Fruit fly (Drosophila melanogaster) whole organism, adult: Measurements from ENCODE around the gene FoxK.

Source experiments
- CG11617 ChIP-seq: fragments of 200-800 bp; sonication (Bioruptor generic); optimal IDR thresholded peaks from 2 replicates; lab custom pipeline; 2017; ENCODE audit warnings: mild to moderate bottlenecking, missing biosample characterization, missing genetic modification reagents, missing genetic modification characterization
- CG12768 ChIP-seq: fragments of 200-800 bp; sonication (Bioruptor generic); optimal IDR thresholded peaks from 2 replicates; lab custom pipeline; 2017; ENCODE audit warnings: missing biosample characterization, missing genetic modification characterization, mild to moderate bottlenecking, moderate library complexity, missing genetic modification reagents
- CG14711 ChIP-seq: fragments of 200-800 bp; sonication (Bioruptor generic); optimal IDR thresholded peaks from 2 replicates; lab custom pipeline; 2018; ENCODE audit warnings: missing biosample characterization, mild to moderate bottlenecking, missing genetic modification characterization, moderate library complexity
- CG1620 ChIP-seq: fragments of 200-800 bp; sonication (Bioruptor generic); optimal IDR thresholded peaks from 2 replicates; lab custom pipeline; 2016; ENCODE audit warnings: missing biosample characterization, missing genetic modification characterization
- CG33017 ChIP-seq: fragments of 200-800 bp; sonication (Bioruptor generic); optimal IDR thresholded peaks from 2 replicates; lab custom pipeline; 2018; ENCODE audit warnings: missing biosample characterization, mild to moderate bottlenecking, missing genetic modification characterization, moderate library complexity
- CG5204 ChIP-seq: fragments of 200-800 bp; sonication (Bioruptor generic); optimal IDR thresholded peaks from 2 replicates; lab custom pipeline; 2016; ENCODE audit warnings: missing biosample characterization, missing genetic modification characterization
- CG7045 ChIP-seq: fragments of 200-800 bp; sonication (Bioruptor generic); optimal IDR thresholded peaks from 2 replicates; lab custom pipeline; 2017; ENCODE audit warnings: missing biosample characterization, mild to moderate bottlenecking, missing genetic modification characterization
- CG7101 ChIP-seq: fragments of 200-800 bp; sonication (Bioruptor generic); optimal IDR thresholded peaks from 2 replicates; lab custom pipeline; 2018; ENCODE audit warnings: missing biosample characterization, mild to moderate bottlenecking, missing genetic modification characterization, moderate library complexity
- Clk ChIP-seq: fragments of 200-800 bp; sonication (Bioruptor generic); optimal IDR thresholded peaks from 2 replicates; lab custom pipeline; 2017; ENCODE audit warnings: missing biosample characterization, missing genetic modification characterization
- Crg-1 ChIP-seq: fragments of 200-800 bp; sonication (Bioruptor generic); optimal IDR thresholded peaks from 2 replicates; lab custom pipeline; 2016; ENCODE audit warnings: missing biosample characterization, missing genetic modification characterization
- Hr96 ChIP-seq: fragments of 200-800 bp; sonication (Bioruptor generic); optimal IDR thresholded peaks from 2 replicates; lab custom pipeline; 2016; ENCODE audit warnings: missing biosample characterization, missing genetic modification characterization
- Mnt ChIP-seq: fragments of 200-800 bp; sonication (Bioruptor generic); optimal IDR thresholded peaks from 2 replicates; lab custom pipeline; 2016; ENCODE audit warnings: missing biosample characterization, mild to moderate bottlenecking, missing genetic modification characterization
- bab1 ChIP-seq: fragments of 200-800 bp; sonication (Bioruptor generic); optimal IDR thresholded peaks from 3 replicates; lab custom pipeline; 2019; ENCODE audit warnings: missing biosample characterization, mild to moderate bottlenecking, missing genetic modification characterization, moderate library complexity
- cic ChIP-seq: fragments of 200-800 bp; sonication (Bioruptor generic); optimal IDR thresholded peaks from 2 replicates; lab custom pipeline; 2017; ENCODE audit warnings: missing biosample characterization, mild to moderate bottlenecking, missing genetic modification characterization, moderate library complexity
- cnc ChIP-seq, 2 experiments: fragments of >200 bp; optimal IDR thresholded peaks; 2 replicates each; lab custom pipeline; 2017
- kay ChIP-seq: fragments of 200-800 bp; sonication (Bioruptor generic); peaks from one replicate; lab custom pipeline; 2016; ENCODE audit warnings: missing biosample characterization, missing genetic modification characterization, borderline replicate concordance
- ovo ChIP-seq: fragments of 200-800 bp; sonication (Bioruptor generic); optimal IDR thresholded peaks from 2 replicates; lab custom pipeline; 2016; ENCODE audit warnings: missing biosample characterization, missing genetic modification characterization
- pad ChIP-seq: fragments of 200-800 bp; sonication (Bioruptor generic); optimal IDR thresholded peaks from 3 replicates; lab custom pipeline; 2017; ENCODE audit warnings: missing biosample characterization, missing genetic modification characterization, mild to moderate bottlenecking, moderate library complexity, missing genetic modification reagents
- tj ChIP-seq: fragments of 200-800 bp; sonication (Bioruptor generic); optimal IDR thresholded peaks from 3 replicates; lab custom pipeline; 2017; ENCODE audit warnings: missing biosample characterization, mild to moderate bottlenecking, missing genetic modification characterization, moderate library complexity
- toe ChIP-seq: fragments of 200-800 bp; sonication (Bioruptor generic); optimal IDR thresholded peaks from 2 replicates; lab custom pipeline; 2016; ENCODE audit warnings: missing biosample characterization, missing genetic modification characterization

The FoxK gene

dm6 chr3L:11123088-11123487 is 2.5 kb upstream of the FoxK start, which contains the start of the genes Ufd1 and NaPi-III:
Gene Ufd1, minus strand, starts transcription at chr3L:11123216.
Gene NaPi-III, plus strand, starts transcription at chr3L:11123348.
- no peak for TF ChIP-seq ovo (GFP tag; lab: Kevin White, UChicago)
- no peak for TF ChIP-seq Crg-1 (GFP tag; lab: Kevin White, UChicago)
- TF ChIP-seq CG1620, result peak; percentile 51
- no peak for TF ChIP-seq CG33017 (tag; lab: Kevin White, UChicago)
- TF ChIP-seq CG12768 (GFP tag; lab: Kevin White, UChicago), result no peak
- TF ChIP-seq CG11617 (GFP tag; lab: Kevin White, UChicago), result peak; percentile 47
- peak; percentile 24 for TF ChIP-seq Hr96 (GFP tag; lab: Kevin White, UChicago)
- no peak for TF ChIP-seq CG14711 (tag; lab: Kevin White, UChicago)
- TF ChIP-seq cic, result peak; percentile 73
- TF ChIP-seq tj (GFP tag; lab: Kevin White, UChicago), result peak; percentile 26
- TF ChIP-seq toe (GFP tag; lab: Kevin White, UChicago), result no peak
- no peak for TF ChIP-seq pad (GFP tag; lab: Kevin White, UChicago)
- peak; percentile 71 for TF ChIP-seq bab1 (GFP tag; lab: Kevin White, UChicago)
- peak; percentile 73 for TF ChIP-seq Mnt (GFP tag; lab: Kevin White, UChicago)
- no peak for TF ChIP-seq kay (GFP tag; lab: Kevin White, UChicago)
- no peak for TF ChIP-seq CG5204
- no peak for TF ChIP-seq Clk
- TF ChIP-seq CG7045, result no peak
- TF ChIP-seq cnc (optimal IDR thresholded peaks at IDR 0.05; lab: Kevin White, UChicago), result peak in 1 of 2 experiments; percentile 21
- TF ChIP-seq CG7101, result peak; percentile 45

- TF ChIP-seq CG11617 (GFP tag; lab: Kevin White, UChicago), result no peak
- no peak for TF ChIP-seq toe (GFP tag; lab: Kevin White, UChicago)
- TF ChIP-seq CG5204, result no peak
- no peak for TF ChIP-seq tj (GFP tag; lab: Kevin White, UChicago)
- TF ChIP-seq ovo (GFP tag; lab: Kevin White, UChicago), result peak; percentile 47
These were observed 623 bp downstream of the FoxK start for dm6 chr3L:11119901-11120418.

dm6 chr3L:11119396-11119900 is 1.1 kb downstream of the FoxK start:
- TF ChIP-seq pad (GFP tag; lab: Kevin White, UChicago), result peak; percentile 10
- TF ChIP-seq Crg-1 (GFP tag; lab: Kevin White, UChicago), result peak; percentile 56
- no peak for TF ChIP-seq tj (GFP tag; lab: Kevin White, UChicago)
- TF ChIP-seq kay (GFP tag; lab: Kevin White, UChicago), result no peak
- TF ChIP-seq cnc (optimal IDR thresholded peaks at IDR 0.05; lab: Kevin White, UChicago), result no peak
- TF ChIP-seq CG1620, result peak; percentile 20
- no peak for TF ChIP-seq cic
- no peak for TF ChIP-seq Hr96 (GFP tag; lab: Kevin White, UChicago)
- no peak for TF ChIP-seq bab1 (GFP tag; lab: Kevin White, UChicago)
- TF ChIP-seq ovo (GFP tag; lab: Kevin White, UChicago), result no peak
- TF ChIP-seq CG33017 (tag; lab: Kevin White, UChicago), result no peak
- no peak for TF ChIP-seq Clk
- no peak for TF ChIP-seq CG5204
- peak; percentile 15 for TF ChIP-seq CG12768 (GFP tag; lab: Kevin White, UChicago)
- TF ChIP-seq CG14711 (tag; lab: Kevin White, UChicago), result peak; percentile 77
- no peak for TF ChIP-seq toe (GFP tag; lab: Kevin White, UChicago)
- no peak for TF ChIP-seq CG7101
- no peak for TF ChIP-seq CG11617 (GFP tag; lab: Kevin White, UChicago)
- peak; percentile 7 for TF ChIP-seq Mnt (GFP tag; lab: Kevin White, UChicago)
- peak; percentile 1 for TF ChIP-seq CG7045

dm6 chr3L:11118627-11119395 is 1.8 kb downstream of the FoxK start:
- TF ChIP-seq Hr96 (GFP tag; lab: Kevin White, UChicago) (peak; percentile 34), tj (GFP tag; lab: Kevin White, UChicago) (peak; percentile 40), CG14711 (tag; lab: Kevin White, UChicago) (peak; percentile 60), CG12768 (GFP tag; lab: Kevin White, UChicago) (peak; percentile 68), CG1620 (no peak), ovo (GFP tag; lab: Kevin White, UChicago) (peak; percentile 80), Clk (peak; percentile 54), bab1 (GFP tag; lab: Kevin White, UChicago) (no peak), pad (GFP tag; lab: Kevin White, UChicago) (peak; percentile 78), cic (peak; percentile 98), kay (GFP tag; lab: Kevin White, UChicago) (peak; percentile 97), toe (GFP tag; lab: Kevin White, UChicago) (no peak), CG33017 (tag; lab: Kevin White, UChicago) (peak; percentile 19), CG7101 (peak; percentile 70), CG5204 (no peak), CG11617 (GFP tag; lab: Kevin White, UChicago) (no peak), CG7045 (peak; percentile 48), Mnt (GFP tag; lab: Kevin White, UChicago) (peak; percentile 85), Crg-1 (GFP tag; lab: Kevin White, UChicago) (peak; percentile 66), cnc (optimal IDR thresholded peaks at IDR 0.05; lab: Kevin White, UChicago) (no peak)

dm6 chr3L:11117733-11118132 is 2.9 kb downstream of the FoxK start:
- no peak for TF ChIP-seq kay (GFP tag; lab: Kevin White, UChicago)
- no peak for TF ChIP-seq Mnt (GFP tag; lab: Kevin White, UChicago)
- TF ChIP-seq bab1 (GFP tag; lab: Kevin White, UChicago), result no peak
- TF ChIP-seq CG5204, result no peak
- TF ChIP-seq CG12768 (GFP tag; lab: Kevin White, UChicago), result no peak
- no peak for TF ChIP-seq cic
- TF ChIP-seq tj (GFP tag; lab: Kevin White, UChicago), result no peak
- TF ChIP-seq CG7045, result no peak
- no peak for TF ChIP-seq CG14711 (tag; lab: Kevin White, UChicago)
- TF ChIP-seq toe (GFP tag; lab: Kevin White, UChicago), result no peak
- TF ChIP-seq Clk, result no peak
